Worm (Caenorhabditis elegans) whole organism, L4 larva: ENCODE results near the gene R01H2.1.

Source experiments
- dmd-6 ChIP-seq: fragments of 200-800 bp; sonication (Bioruptor generic); IDR thresholded peaks from 2 replicates; pipeline ENCODE4 v1.3.6; 2022; ENCODE audit warnings: missing genetic modification reagents, missing genetic modification characterization, missing compliant biosample characterization
- egl-27 ChIP-seq: sonication (generic microtip); optimal IDR thresholded peaks from 3 replicates; lab custom pipeline; 2017; ENCODE audit warnings: missing biosample characterization, missing genetic modification reagents, missing genetic modification characterization
- lin-39 ChIP-seq: fragments of 150-350 bp; optimal IDR thresholded peaks from 2 replicates; lab custom pipeline; 2014; ENCODE audit warnings: missing biosample characterization, missing genetic modification reagents, missing genetic modification characterization
- nhr-10 ChIP-seq: fragments of 150-350 bp; optimal IDR thresholded peaks from 2 replicates; lab custom pipeline; 2014; ENCODE audit warnings: missing biosample characterization, missing genetic modification characterization
- nhr-28 ChIP-seq: fragments of 150-350 bp; optimal IDR thresholded peaks from 2 replicates; lab custom pipeline; 2014; ENCODE audit warnings: missing biosample characterization, missing genetic modification characterization
- pha-4 ChIP-seq, 2 experiments: fragments of 150-350 bp in 1 of 2; fragments of 200-800 bp in 1 of 2; sonication (Bioruptor generic) in 1 of 2; IDR thresholded peaks in 1 of 2; optimal IDR thresholded peaks in 1 of 2; 2 replicates each; pipeline versions ENCODE4 v1.3.6 to Lab custom; 2014 to 2022; ENCODE audit warnings: missing genetic modification characterization in 2 of 2, missing genetic modification reagents in 2 of 2, missing biosample characterization in 1 of 2, missing compliant biosample characterization in 1 of 2
- snpc-4 ChIP-seq: fragments of 150-350 bp; optimal IDR thresholded peaks from 2 replicates; lab custom pipeline; 2014; ENCODE audit warnings: missing biosample characterization, missing genetic modification characterization

- TF ChIP-seq lin-39 (tag; lab: Kevin White, UChicago) (no peak), nhr-28 (tag; lab: Kevin White, UChicago) (no peak), pha-4 (GFP tag; IDR thresholded peaks at IDR 0.05; lab: Robert Waterston, UW) (no peak), pha-4 (tag; optimal IDR thresholded peaks at IDR 0.05; lab: Kevin White, UChicago) (no peak), nhr-10 (tag; lab: Kevin White, UChicago) (no peak), snpc-4 (tag; lab: Kevin White, UChicago) (no peak), egl-27 (no peak), dmd-6 (GFP tag; lab: Robert Waterston, UW) (no peak)
These were observed 381 bp downstream of the R01H2.1 start for ce11 chrIII:7063061-7063460.
